Worm (Caenorhabditis elegans) whole organism, young adult: ENCODE measurements around the gene spas-1.

Source experiments
- F10E7.11 ChIP-seq: sonication (generic microtip); optimal IDR thresholded peaks from 2 replicates; lab custom pipeline; 2017; ENCODE audit warnings: mild to moderate bottlenecking, missing genetic modification characterization, moderate library complexity, missing compliant biosample characterization
- F37B4.10 ChIP-seq: fragments of 200-800 bp; sonication (Bioruptor generic); IDR thresholded peaks from 2 replicates; pipeline ENCODE4 v1.3.6; 2022; ENCODE audit warnings: missing genetic modification characterization, missing compliant biosample characterization
- F55B11.4 ChIP-seq: sonication (generic microtip); optimal IDR thresholded peaks from 2 replicates; lab custom pipeline; 2016; ENCODE audit warnings: missing compliant biosample characterization, missing genetic modification characterization, borderline replicate concordance; ENCODE audit not compliant: insufficient read depth
- T07F8.4 ChIP-seq: sonication (generic microtip); optimal IDR thresholded peaks from 2 replicates; lab custom pipeline; 2016; ENCODE audit warnings: mild to moderate bottlenecking, missing genetic modification characterization, moderate library complexity, missing compliant biosample characterization
- Y53G8AR.9 ChIP-seq: fragments of 200-800 bp; sonication (Bioruptor generic); conservative IDR thresholded peaks from 2 replicates; pipeline ENCODE4 v1.3.6; 2022; ENCODE audit warnings: missing genetic modification reagents, missing genetic modification characterization, missing compliant biosample characterization
- Y67H2A.10 ChIP-seq: fragments of 200-800 bp; sonication (Bioruptor generic); conservative IDR thresholded peaks from 2 replicates; pipeline ENCODE4 v1.3.6; 2022; ENCODE audit warnings: missing genetic modification reagents, missing genetic modification characterization, missing compliant biosample characterization
- ama-1 ChIP-seq, 3 experiments: fragments of 150-350 bp in 1 of 3; sonication (generic microtip) in 2 of 3; optimal IDR thresholded peaks; 2 replicates each; lab custom pipeline; 2014 to 2018; ENCODE audit warnings: missing biosample characterization in 2 of 3, missing genetic modification characterization in 2 of 3, missing genetic modification reagents in 2 of 3
- aptf-2 ChIP-seq: fragments of 200-800 bp; sonication (Bioruptor generic); conservative IDR thresholded peaks from 2 replicates; pipeline ENCODE4 v1.3.6; 2022; ENCODE audit warnings: missing genetic modification reagents, missing genetic modification characterization, missing compliant biosample characterization
- attf-5 ChIP-seq: fragments of 200-800 bp; sonication (Bioruptor generic); optimal IDR thresholded peaks from 2 replicates; lab custom pipeline; 2018; ENCODE audit warnings: mild to moderate bottlenecking, missing genetic modification characterization, missing compliant biosample characterization
- attf-6 ChIP-seq: fragments of 200-800 bp; sonication (Bioruptor generic); IDR thresholded peaks from 2 replicates; pipeline ENCODE4 v1.3.6; 2022; ENCODE audit warnings: missing genetic modification reagents, missing genetic modification characterization, missing compliant biosample characterization
- bed-2 ChIP-seq: fragments of 200-800 bp; sonication (Bioruptor generic); IDR thresholded peaks from 2 replicates; pipeline ENCODE4 v1.3.6; 2022; ENCODE audit warnings: missing genetic modification reagents, missing genetic modification characterization, missing compliant biosample characterization
- ccch-3 ChIP-seq: fragments of 200-800 bp; sonication (Bioruptor generic); optimal IDR thresholded peaks from 2 replicates; lab custom pipeline; 2018; ENCODE audit warnings: mild to moderate bottlenecking, missing genetic modification characterization, missing compliant biosample characterization
- chd-7 ChIP-seq: sonication (generic microtip); optimal IDR thresholded peaks from 2 replicates; lab custom pipeline; 2016; ENCODE audit warnings: mild to moderate bottlenecking, missing genetic modification characterization, moderate library complexity, missing compliant biosample characterization
- dpl-1 ChIP-seq: fragments of 150-350 bp; optimal IDR thresholded peaks from 2 replicates; lab custom pipeline; 2014; ENCODE audit warnings: missing biosample characterization, missing genetic modification reagents, missing genetic modification characterization
- efl-1 ChIP-seq: fragments of 150-350 bp; optimal IDR thresholded peaks from 2 replicates; lab custom pipeline; 2014; ENCODE audit warnings: missing biosample characterization, missing genetic modification reagents, missing genetic modification characterization
- egrh-3 ChIP-seq: fragments of 200-800 bp; sonication (Bioruptor generic); IDR thresholded peaks from 2 replicates; pipeline ENCODE4 v1.3.6; 2022; ENCODE audit warnings: missing genetic modification reagents, missing genetic modification characterization, missing compliant biosample characterization
- ekl-4 ChIP-seq: fragments of 200-800 bp; sonication (Bioruptor generic); IDR thresholded peaks from 2 replicates; pipeline ENCODE4 v1.3.6; 2022; ENCODE audit warnings: missing genetic modification reagents, missing genetic modification characterization, missing compliant biosample characterization
- ets-4 ChIP-seq: fragments of 200-800 bp; sonication (Bioruptor generic); optimal IDR thresholded peaks from 2 replicates; lab custom pipeline; 2018; ENCODE audit warnings: mild to moderate bottlenecking, missing genetic modification characterization, missing compliant biosample characterization
- hmg-1.2 ChIP-seq: fragments of 200-800 bp; sonication (Bioruptor generic); IDR thresholded peaks from 2 replicates; pipeline ENCODE4 v1.3.6; 2022; ENCODE audit warnings: missing genetic modification reagents, missing genetic modification characterization, missing compliant biosample characterization
- hsf-1 ChIP-seq: fragments of 200-800 bp; sonication (Bioruptor generic); IDR thresholded peaks from 2 replicates; pipeline ENCODE4 v1.3.6; 2022; ENCODE audit warnings: missing genetic modification reagents, missing genetic modification characterization, missing compliant biosample characterization
- lag-1 ChIP-seq: fragments of 200-800 bp; sonication (Bioruptor generic); IDR thresholded peaks from 2 replicates; pipeline ENCODE4 v1.3.6; 2022; ENCODE audit warnings: missing genetic modification reagents, missing genetic modification characterization, missing compliant biosample characterization
- let-607 ChIP-seq, 2 experiments: fragments of 200-800 bp in 1 of 2; sonication (Bioruptor generic) in 1 of 2; sonication (generic microtip) in 1 of 2; optimal IDR thresholded peaks; 2 replicates each; lab custom pipeline; 2016 to 2018; ENCODE audit warnings: mild to moderate bottlenecking in 2 of 2, missing compliant biosample characterization in 2 of 2, missing genetic modification characterization in 2 of 2, moderate library complexity in 2 of 2, missing genotype in 1 of 2
- lin-54 ChIP-seq: fragments of 200-800 bp; sonication (Bioruptor generic); optimal IDR thresholded peaks from 2 replicates; lab custom pipeline; 2018; ENCODE audit warnings: mild to moderate bottlenecking, missing genetic modification characterization, missing compliant biosample characterization
- lsl-1 ChIP-seq: fragments of 200-800 bp; sonication (Bioruptor generic); optimal IDR thresholded peaks from 2 replicates; lab custom pipeline; 2018; ENCODE audit warnings: mild to moderate bottlenecking, missing genetic modification characterization, moderate library complexity, missing compliant biosample characterization
- lsy-27 ChIP-seq: sonication (generic microtip); optimal IDR thresholded peaks from 2 replicates; lab custom pipeline; 2017; ENCODE audit warnings: missing genetic modification characterization, mild to moderate bottlenecking, missing compliant biosample characterization, antibody characterized with exemption, missing genotype, borderline replicate concordance; ENCODE audit not compliant: insufficient read depth
- mcd-1 ChIP-seq: fragments of 200-800 bp; sonication (Bioruptor generic); IDR thresholded peaks from 2 replicates; pipeline ENCODE4 v1.3.6; 2022; ENCODE audit warnings: missing genetic modification reagents, missing genetic modification characterization, missing compliant biosample characterization
- nfya-1 ChIP-seq: sonication (generic microtip); optimal IDR thresholded peaks from 2 replicates; lab custom pipeline; 2017; ENCODE audit warnings: antibody characterized with exemption, missing compliant biosample characterization, missing genetic modification characterization, borderline replicate concordance; ENCODE audit not compliant: insufficient read depth
- pbrm-1 ChIP-seq: fragments of 200-800 bp; sonication (Bioruptor generic); IDR thresholded peaks from 2 replicates; pipeline ENCODE4 v1.3.6; 2022; ENCODE audit warnings: missing genetic modification reagents, missing genetic modification characterization, missing compliant biosample characterization
- snpc-1.1 ChIP-seq: sonication (generic microtip); optimal IDR thresholded peaks from 2 replicates; lab custom pipeline; 2017; ENCODE audit warnings: missing genetic modification characterization, mild to moderate bottlenecking, missing compliant biosample characterization, antibody characterized with exemption, moderate library complexity, missing genotype, missing genetic modification reagents; ENCODE audit not compliant: insufficient read depth
- snpc-3.4 ChIP-seq: sonication (generic microtip); optimal IDR thresholded peaks from 2 replicates; lab custom pipeline; 2017; ENCODE audit warnings: missing genetic modification characterization, mild to moderate bottlenecking, missing compliant biosample characterization, antibody characterized with exemption, moderate library complexity, missing genotype, missing genetic modification reagents
- tbx-9 ChIP-seq: sonication (generic microtip); optimal IDR thresholded peaks from 2 replicates; lab custom pipeline; 2016; ENCODE audit warnings: borderline replicate concordance, missing genetic modification characterization, inconsistent platforms, missing compliant biosample characterization
- zfh-2 ChIP-seq: fragments of 200-800 bp; sonication (Bioruptor generic); conservative IDR thresholded peaks from 2 replicates; pipeline ENCODE4 v1.3.6; 2022; ENCODE audit warnings: missing genetic modification reagents, missing genetic modification characterization, missing compliant biosample characterization
- ztf-3 ChIP-seq: fragments of 200-800 bp; sonication (Bioruptor generic); optimal IDR thresholded peaks from 2 replicates; lab custom pipeline; 2018; ENCODE audit warnings: mild to moderate bottlenecking, missing genetic modification characterization, missing compliant biosample characterization
- ztf-6 ChIP-seq: fragments of 200-800 bp; sonication (Bioruptor generic); IDR thresholded peaks from 2 replicates; pipeline ENCODE4 v1.3.6; 2022; ENCODE audit warnings: missing genetic modification reagents, missing genetic modification characterization, missing compliant biosample characterization

Gene spas-1

DNA sequence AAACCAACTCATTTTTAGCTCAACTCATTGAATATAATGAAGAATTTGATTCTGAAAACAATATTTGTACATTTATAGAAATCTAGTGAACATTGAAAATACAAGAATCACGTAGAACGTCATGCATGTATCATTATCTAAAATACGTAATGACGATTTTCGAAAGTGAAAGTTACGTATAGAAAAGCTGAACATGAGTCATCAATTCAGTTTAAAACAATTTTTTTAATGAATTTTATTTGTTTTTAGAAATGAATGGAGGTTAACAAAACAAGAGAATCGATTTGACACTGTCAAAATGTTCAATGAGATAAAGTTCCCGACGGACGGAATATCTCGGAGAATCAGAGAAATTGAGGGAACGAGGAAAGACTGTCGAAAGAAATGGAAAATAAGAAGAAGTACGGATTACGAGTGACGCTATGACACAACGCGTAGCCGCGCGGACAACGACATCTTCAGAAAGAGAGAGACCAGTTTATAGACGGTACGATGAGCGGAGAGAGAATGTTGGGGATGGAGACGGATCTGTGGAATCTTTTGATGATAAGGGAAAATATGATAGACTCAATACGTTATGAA lies 6.2 kb downstream of the spas-1 start, which contains the start of gene ptr-1:
Gene ptr-1 (minus strand): TSS at position 51 of the 582 bp plus-strand sequence.
- no peak for TF ChIP-seq lsl-1
- 0 out of 2 replicates have a peak, but pooled peaks have one; percentile 44 for TF ChIP-seq F37B4.10 (GFP tag; lab: Robert Waterston, UW)

ce11 chrV:9183718-9184441 lies 8.3 kb downstream of the spas-1 start:
- TF ChIP-seq chd-7 (tag; lab: Kevin White, UChicago) (no peak), F10E7.11 (tag; lab: Kevin White, UChicago) (no peak), ztf-3 (GFP tag; lab: Kevin White, UChicago) (no peak), lag-1 (no peak), aptf-2 (GFP tag; lab: Robert Waterston, UW) (no peak), mcd-1 (GFP tag; lab: Robert Waterston, UW) (no peak), T07F8.4 (tag; lab: Kevin White, UChicago) (no peak), tbx-9 (no peak), Y67H2A.10 (GFP tag; lab: Robert Waterston, UW) (no peak), dpl-1 (GFP tag; lab: Kevin White, UChicago) (no peak), lsy-27 (no peak), lin-54 (no peak), snpc-1.1 (tag; lab: Kevin White, UChicago) (no peak), nfya-1 (tag; lab: Kevin White, UChicago) (no peak), egrh-3 (GFP tag; lab: Robert Waterston, UW) (no peak)

DNA sequence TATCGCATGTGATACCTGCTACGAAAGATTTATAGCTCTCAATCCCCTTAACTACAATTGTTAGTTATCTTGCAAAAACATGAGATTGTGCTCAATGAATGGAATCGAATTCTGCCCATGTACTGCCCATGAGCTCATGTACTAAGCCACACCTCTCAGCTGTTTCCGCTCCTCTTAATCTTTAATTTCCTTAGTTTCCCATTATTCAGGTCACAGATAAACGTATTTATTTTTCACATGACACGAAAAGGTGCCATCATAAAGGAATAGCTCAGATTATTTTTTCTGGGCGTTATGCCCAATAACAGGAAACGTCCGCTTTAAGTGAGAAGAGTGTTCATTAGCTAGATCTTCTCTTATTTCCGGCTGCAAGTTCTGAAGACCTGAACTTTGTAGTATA lies 10.4 kb downstream of the spas-1 start:
- TF ChIP-seq ekl-4: no peak
- TF ChIP-seq ccch-3 (GFP tag; lab: Kevin White, UChicago): no peak
- TF ChIP-seq F55B11.4 (tag; lab: Kevin White, UChicago): no peak

- TF ChIP-seq hmg-1.2 (GFP tag; lab: Robert Waterston, UW) (peak; percentile 65; the same call in 1 of the 2 replicates), efl-1 (GFP tag; lab: Kevin White, UChicago) (no peak), ztf-6 (no peak), zfh-2 (GFP tag; lab: Robert Waterston, UW) (no peak), attf-5 (GFP tag; lab: Kevin White, UChicago) (no peak), Y53G8AR.9 (GFP tag; lab: Robert Waterston, UW) (no peak)
Observed at ce11 chrV:9191406-9191805, 15.8 kb downstream of the spas-1 start, which contains the start of gene sphr-1. Gene sphr-1, plus strand, starts transcription at chrV:9191610.

- TF ChIP-seq attf-6: no peak
- no peak for TF ChIP-seq pbrm-1 (GFP tag; lab: Robert Waterston, UW)
- TF ChIP-seq hsf-1 (GFP tag; lab: Robert Waterston, UW): no peak
- TF ChIP-seq let-607 (tag; optimal IDR thresholded peaks at IDR 0.05; lab: Kevin White, UChicago): no peak
- TF ChIP-seq egrh-3 (GFP tag; lab: Robert Waterston, UW): no peak
- no peak for TF ChIP-seq lag-1
- no peak for TF ChIP-seq attf-5 (GFP tag; lab: Kevin White, UChicago)
- no peak for TF ChIP-seq snpc-3.4 (tag; lab: Kevin White, UChicago)
- TF ChIP-seq bed-2 (GFP tag; lab: Robert Waterston, UW): no peak
- TF ChIP-seq ets-4 (GFP tag; lab: Kevin White, UChicago): no peak
- TF ChIP-seq ama-1 (optimal IDR thresholded peaks at IDR 0.05; lab: Kevin White, UChicago): no peak
- no peak for TF ChIP-seq ama-1 (GFP tag; optimal IDR thresholded peaks at IDR 0.05; lab: Kevin White, UChicago)
- no peak for TF ChIP-seq T07F8.4 (tag; lab: Kevin White, UChicago)
- TF ChIP-seq, all 124 proteins: peak for 0
Observed at ce11 chrV:9194055-9194454, 18.5 kb downstream of the spas-1 start.
